Fruit fly (Drosophila melanogaster) whole organism, adult: Measurements from ENCODE around the gene na.

Source experiments
- CG11617 ChIP-seq: fragments of 200-800 bp; sonication (Bioruptor generic); optimal IDR thresholded peaks from 2 replicates; lab custom pipeline; 2017; ENCODE audit warnings: mild to moderate bottlenecking, missing biosample characterization, missing genetic modification reagents, missing genetic modification characterization
- CG12768 ChIP-seq: fragments of 200-800 bp; sonication (Bioruptor generic); optimal IDR thresholded peaks from 2 replicates; lab custom pipeline; 2017; ENCODE audit warnings: missing biosample characterization, missing genetic modification characterization, mild to moderate bottlenecking, moderate library complexity, missing genetic modification reagents
- CG14711 ChIP-seq: fragments of 200-800 bp; sonication (Bioruptor generic); optimal IDR thresholded peaks from 2 replicates; lab custom pipeline; 2018; ENCODE audit warnings: missing biosample characterization, mild to moderate bottlenecking, missing genetic modification characterization, moderate library complexity
- CG1620 ChIP-seq: fragments of 200-800 bp; sonication (Bioruptor generic); optimal IDR thresholded peaks from 2 replicates; lab custom pipeline; 2016; ENCODE audit warnings: missing biosample characterization, missing genetic modification characterization
- CG33017 ChIP-seq: fragments of 200-800 bp; sonication (Bioruptor generic); optimal IDR thresholded peaks from 2 replicates; lab custom pipeline; 2018; ENCODE audit warnings: missing biosample characterization, mild to moderate bottlenecking, missing genetic modification characterization, moderate library complexity
- CG5204 ChIP-seq: fragments of 200-800 bp; sonication (Bioruptor generic); optimal IDR thresholded peaks from 2 replicates; lab custom pipeline; 2016; ENCODE audit warnings: missing biosample characterization, missing genetic modification characterization
- CG7045 ChIP-seq: fragments of 200-800 bp; sonication (Bioruptor generic); optimal IDR thresholded peaks from 2 replicates; lab custom pipeline; 2017; ENCODE audit warnings: missing biosample characterization, mild to moderate bottlenecking, missing genetic modification characterization
- CG7101 ChIP-seq: fragments of 200-800 bp; sonication (Bioruptor generic); optimal IDR thresholded peaks from 2 replicates; lab custom pipeline; 2018; ENCODE audit warnings: missing biosample characterization, mild to moderate bottlenecking, missing genetic modification characterization, moderate library complexity
- Clk ChIP-seq: fragments of 200-800 bp; sonication (Bioruptor generic); optimal IDR thresholded peaks from 2 replicates; lab custom pipeline; 2017; ENCODE audit warnings: missing biosample characterization, missing genetic modification characterization
- Crg-1 ChIP-seq: fragments of 200-800 bp; sonication (Bioruptor generic); optimal IDR thresholded peaks from 2 replicates; lab custom pipeline; 2016; ENCODE audit warnings: missing biosample characterization, missing genetic modification characterization
- Hr96 ChIP-seq: fragments of 200-800 bp; sonication (Bioruptor generic); optimal IDR thresholded peaks from 2 replicates; lab custom pipeline; 2016; ENCODE audit warnings: missing biosample characterization, missing genetic modification characterization
- Mnt ChIP-seq: fragments of 200-800 bp; sonication (Bioruptor generic); optimal IDR thresholded peaks from 2 replicates; lab custom pipeline; 2016; ENCODE audit warnings: missing biosample characterization, mild to moderate bottlenecking, missing genetic modification characterization
- bab1 ChIP-seq: fragments of 200-800 bp; sonication (Bioruptor generic); optimal IDR thresholded peaks from 3 replicates; lab custom pipeline; 2019; ENCODE audit warnings: missing biosample characterization, mild to moderate bottlenecking, missing genetic modification characterization, moderate library complexity
- cic ChIP-seq: fragments of 200-800 bp; sonication (Bioruptor generic); optimal IDR thresholded peaks from 2 replicates; lab custom pipeline; 2017; ENCODE audit warnings: missing biosample characterization, mild to moderate bottlenecking, missing genetic modification characterization, moderate library complexity
- cnc ChIP-seq, 2 experiments: fragments of >200 bp; optimal IDR thresholded peaks; 2 replicates each; lab custom pipeline; 2017
- kay ChIP-seq: fragments of 200-800 bp; sonication (Bioruptor generic); peaks from one replicate; lab custom pipeline; 2016; ENCODE audit warnings: missing biosample characterization, missing genetic modification characterization, borderline replicate concordance
- ovo ChIP-seq: fragments of 200-800 bp; sonication (Bioruptor generic); optimal IDR thresholded peaks from 2 replicates; lab custom pipeline; 2016; ENCODE audit warnings: missing biosample characterization, missing genetic modification characterization
- pad ChIP-seq: fragments of 200-800 bp; sonication (Bioruptor generic); optimal IDR thresholded peaks from 3 replicates; lab custom pipeline; 2017; ENCODE audit warnings: missing biosample characterization, missing genetic modification characterization, mild to moderate bottlenecking, moderate library complexity, missing genetic modification reagents
- tj ChIP-seq: fragments of 200-800 bp; sonication (Bioruptor generic); optimal IDR thresholded peaks from 3 replicates; lab custom pipeline; 2017; ENCODE audit warnings: missing biosample characterization, mild to moderate bottlenecking, missing genetic modification characterization, moderate library complexity
- toe ChIP-seq: fragments of 200-800 bp; sonication (Bioruptor generic); optimal IDR thresholded peaks from 2 replicates; lab custom pipeline; 2016; ENCODE audit warnings: missing biosample characterization, missing genetic modification characterization

The na gene

DNA sequence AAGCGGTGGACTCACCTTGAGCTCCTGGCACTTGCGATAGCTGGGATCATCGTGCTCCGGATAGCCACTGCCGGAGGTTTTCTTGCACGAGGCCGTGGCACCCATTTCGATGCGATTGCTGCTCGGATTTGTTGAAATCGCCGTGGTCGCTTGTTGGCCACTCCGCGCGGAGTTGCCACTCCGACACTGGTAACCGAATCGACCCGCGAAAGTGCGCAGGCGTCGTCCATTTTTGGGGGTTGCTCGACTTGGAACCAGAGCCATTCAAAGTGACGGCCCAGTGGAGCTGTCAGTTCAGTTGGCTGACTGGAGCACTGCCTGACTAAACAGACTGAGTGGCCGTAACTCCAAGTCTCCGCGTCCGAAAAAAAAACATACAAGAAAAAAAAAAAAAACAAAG, at the start of gene na, which contains the start of gene CG13404:
Gene na (plus strand): TSS at position 293 of the 400 bp plus-strand sequence.
Gene CG13404 (minus strand): TSS at position 176 of the 400 bp plus-strand sequence.
- TF ChIP-seq Hr96 (no peak), CG7045 (GFP tag; lab: Kevin White, UChicago) (no peak), toe (GFP tag; lab: Kevin White, UChicago) (no peak), bab1 (GFP tag; lab: Kevin White, UChicago) (no peak), cic (GFP tag; lab: Kevin White, UChicago) (no peak), CG7101 (tag; lab: Kevin White, UChicago) (no peak), Clk (GFP tag; lab: Kevin White, UChicago) (no peak), CG11617 (no peak), CG5204 (GFP tag; lab: Kevin White, UChicago) (no peak), ovo (no peak), pad (GFP tag; lab: Kevin White, UChicago) (no peak), CG14711 (no peak), kay (GFP tag; lab: Kevin White, UChicago) (no peak), Mnt (GFP tag; lab: Kevin White, UChicago) (no peak), CG12768 (GFP tag; lab: Kevin White, UChicago) (no peak), Crg-1 (no peak), CG1620 (GFP tag; lab: Kevin White, UChicago) (no peak), CG33017 (tag; lab: Kevin White, UChicago) (no peak), cnc (optimal IDR thresholded peaks at IDR 0.05; lab: Kevin White, UChicago) (no peak)

DNA sequence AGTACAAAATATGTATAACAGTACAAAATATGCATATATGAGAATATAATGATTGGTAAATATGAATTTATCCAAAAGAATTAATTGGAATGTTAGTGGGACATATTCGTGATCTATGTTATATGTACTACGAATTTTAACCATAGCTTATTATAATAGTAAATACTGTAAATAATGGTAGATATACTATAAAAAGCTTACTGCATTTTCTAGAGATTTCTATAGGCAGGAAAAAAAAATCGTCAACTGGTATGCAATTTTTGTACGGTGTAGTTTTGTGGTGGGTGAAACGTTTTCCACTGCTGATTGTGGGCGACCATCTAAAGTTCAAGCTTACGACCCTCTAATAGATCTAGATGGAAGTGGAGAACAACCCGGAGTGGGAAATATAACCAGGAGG, 49.3 kb upstream of the na start:
- no peak for TF ChIP-seq CG7045 (GFP tag; lab: Kevin White, UChicago)
- TF ChIP-seq CG12768 (GFP tag; lab: Kevin White, UChicago), result no peak
- no peak for TF ChIP-seq Mnt (GFP tag; lab: Kevin White, UChicago)
- no peak for TF ChIP-seq ovo
- no peak for TF ChIP-seq Clk (GFP tag; lab: Kevin White, UChicago)
- no peak for TF ChIP-seq cnc (optimal IDR thresholded peaks at IDR 0.05; lab: Kevin White, UChicago)
- TF ChIP-seq Hr96, result no peak
- TF ChIP-seq cic (GFP tag; lab: Kevin White, UChicago), result no peak
- TF ChIP-seq CG11617, result no peak
- no peak for TF ChIP-seq CG33017 (tag; lab: Kevin White, UChicago)
- TF ChIP-seq bab1 (GFP tag; lab: Kevin White, UChicago), result no peak

DNA sequence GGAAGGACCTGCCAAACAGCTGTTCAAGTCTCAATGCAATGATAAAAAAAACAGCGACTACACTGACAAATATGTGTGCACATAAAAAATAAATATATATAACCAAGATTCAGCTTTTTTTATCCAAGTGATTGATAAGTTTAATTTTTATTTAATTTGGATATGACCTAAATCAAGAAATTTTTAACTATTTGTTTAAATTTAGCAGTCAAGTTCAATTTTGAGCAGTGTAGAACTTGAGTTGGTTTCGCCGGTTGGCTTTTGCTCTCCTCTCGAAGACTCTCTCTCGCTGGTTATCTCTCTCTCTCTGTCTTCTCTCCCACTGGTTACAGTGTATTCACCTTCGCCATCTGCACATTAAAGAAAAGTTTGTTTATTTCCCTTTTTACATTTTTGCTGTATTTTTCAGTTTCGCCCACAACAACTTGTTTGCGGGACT, 48.1 kb upstream of the na start:
- TF ChIP-seq cic (GFP tag; lab: Kevin White, UChicago), result no peak
- TF ChIP-seq CG1620 (GFP tag; lab: Kevin White, UChicago), result peak; percentile 38
- TF ChIP-seq bab1 (GFP tag; lab: Kevin White, UChicago), result peak; percentile 92
- TF ChIP-seq pad (GFP tag; lab: Kevin White, UChicago), result peak; percentile 52
- TF ChIP-seq CG11617, result peak; percentile 68
- no peak for TF ChIP-seq CG5204 (GFP tag; lab: Kevin White, UChicago)
- TF ChIP-seq kay (GFP tag; lab: Kevin White, UChicago), result no peak
- TF ChIP-seq CG7101 (tag; lab: Kevin White, UChicago), result peak; percentile 83
- TF ChIP-seq Crg-1, result no peak
- TF ChIP-seq CG7045 (GFP tag; lab: Kevin White, UChicago), result peak; percentile 71
- TF ChIP-seq toe (GFP tag; lab: Kevin White, UChicago), result peak; percentile 29
- no peak for TF ChIP-seq cnc (optimal IDR thresholded peaks at IDR 0.05; lab: Kevin White, UChicago)
- peak; percentile 65 for TF ChIP-seq CG33017 (tag; lab: Kevin White, UChicago)
- peak; percentile 40 for TF ChIP-seq CG12768 (GFP tag; lab: Kevin White, UChicago)
- peak; percentile 4 for TF ChIP-seq Hr96
- no peak for TF ChIP-seq Mnt (GFP tag; lab: Kevin White, UChicago)
- peak; percentile 23 for TF ChIP-seq tj
- TF ChIP-seq CG14711, result peak; percentile 86
- no peak for TF ChIP-seq Clk (GFP tag; lab: Kevin White, UChicago)
- TF ChIP-seq ovo, result no peak

DNA sequence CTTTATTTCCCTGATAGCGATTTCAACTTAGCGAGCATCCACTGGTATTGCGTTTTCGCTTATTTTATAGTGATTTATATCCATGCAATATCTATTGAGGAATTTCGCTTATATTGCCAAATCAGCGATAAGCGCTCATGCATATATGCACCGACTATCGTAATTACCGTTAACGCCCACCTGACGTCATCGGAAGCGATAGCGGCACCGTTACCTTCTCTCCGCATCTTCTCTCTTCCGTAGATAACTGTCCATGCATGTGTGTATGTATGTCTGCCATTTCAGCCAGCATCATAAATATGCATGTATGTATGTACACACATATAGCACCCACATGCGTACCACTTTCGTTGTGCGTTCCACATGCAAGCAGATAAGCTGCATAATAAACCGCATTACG, 45.0 kb upstream of the na start:
- TF ChIP-seq CG33017 (tag; lab: Kevin White, UChicago) (no peak), bab1 (GFP tag; lab: Kevin White, UChicago) (peak; percentile 9), cic (GFP tag; lab: Kevin White, UChicago) (no peak), cnc (optimal IDR thresholded peaks at IDR 0.05; lab: Kevin White, UChicago) (no peak), CG7101 (tag; lab: Kevin White, UChicago) (no peak), ovo (peak; percentile 94), CG5204 (GFP tag; lab: Kevin White, UChicago) (no peak), CG14711 (no peak), Mnt (GFP tag; lab: Kevin White, UChicago) (no peak), Clk (GFP tag; lab: Kevin White, UChicago) (no peak), pad (GFP tag; lab: Kevin White, UChicago) (peak; percentile 51), kay (GFP tag; lab: Kevin White, UChicago) (no peak), Hr96 (no peak), CG7045 (GFP tag; lab: Kevin White, UChicago) (no peak), tj (no peak), Crg-1 (no peak), CG12768 (GFP tag; lab: Kevin White, UChicago) (no peak), CG1620 (GFP tag; lab: Kevin White, UChicago) (no peak), CG11617 (no peak), toe (GFP tag; lab: Kevin White, UChicago) (no peak)

DNA sequence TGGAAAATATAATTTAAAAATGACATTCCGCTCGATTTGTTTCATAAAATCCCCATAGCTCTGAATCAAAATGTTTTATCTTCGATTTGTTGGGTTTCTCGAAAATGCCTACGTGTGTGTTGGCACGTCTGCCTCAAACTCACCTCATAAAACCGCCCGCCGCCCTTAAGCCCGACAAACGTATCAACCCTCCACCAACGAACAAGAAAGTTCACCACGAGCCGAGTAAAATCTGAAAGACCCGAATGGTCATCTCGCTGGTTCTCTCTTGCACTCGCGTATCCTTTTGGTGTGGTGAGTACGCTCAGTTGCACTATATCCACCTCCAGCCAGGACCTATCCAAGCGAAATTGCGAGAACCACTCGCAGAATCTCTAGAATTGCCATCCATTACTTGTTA, 44.2 kb upstream of the na start:
- TF ChIP-seq tj, result peak; percentile 6
- no peak for TF ChIP-seq CG14711

DNA sequence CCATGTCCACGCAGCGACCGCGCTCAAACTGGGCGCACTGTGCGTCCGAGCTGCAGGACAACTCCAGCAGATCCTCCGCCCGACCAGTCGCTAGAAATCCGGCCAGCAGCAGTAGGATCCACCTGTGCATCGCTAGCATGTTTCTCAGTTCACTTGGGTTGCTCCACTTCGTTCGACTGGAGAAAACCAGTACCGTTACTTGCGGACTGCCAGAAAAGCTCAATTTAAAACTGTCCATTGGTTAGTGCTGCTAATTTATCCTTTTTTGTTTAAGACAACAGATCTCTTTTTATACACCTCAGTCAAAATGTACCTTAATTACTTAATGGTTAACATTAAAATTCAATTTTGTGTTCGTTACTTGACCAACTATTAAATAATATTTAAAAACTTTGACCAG, 40.5 kb upstream of the na start, which contains the start of gene CG11674:
Gene CG11674 (minus strand): TSS at position 215 of the 400 bp plus-strand sequence.
- no peak for TF ChIP-seq kay (GFP tag; lab: Kevin White, UChicago)
- peak; percentile 55 for TF ChIP-seq pad (GFP tag; lab: Kevin White, UChicago)
- TF ChIP-seq ovo, result peak; percentile 76
